Fruit fly (Drosophila melanogaster) Kc167 (cell line): Measurements from ENCODE around the gene Ser12.

Experiments used
- Myc ChIP-seq: fragments of >200 bp; optimal IDR thresholded peaks from 2 replicates; lab custom pipeline; 2017; ENCODE audit warnings: missing external identifiers
- Sin3A ChIP-seq: fragments of >200 bp; optimal IDR thresholded peaks from 2 replicates; lab custom pipeline; 2018; ENCODE audit warnings: missing external identifiers
- h ChIP-seq: fragments of >200 bp; optimal IDR thresholded peaks from 3 replicates; lab custom pipeline; 2018; ENCODE audit warnings: missing external identifiers
- insv ChIP-seq: fragments of >200 bp; optimal IDR thresholded peaks from 3 replicates; lab custom pipeline; 2018; ENCODE audit warnings: missing external identifiers
- psq ChIP-seq: fragments of >200 bp; optimal IDR thresholded peaks from 2 replicates; lab custom pipeline; 2017; ENCODE audit warnings: missing external identifiers

- TF ChIP-seq insv (lab: Kevin White, UChicago) = no peak
- no peak for TF ChIP-seq h
- TF ChIP-seq Sin3A (lab: Kevin White, UChicago) = no peak
- no peak for TF ChIP-seq psq (lab: Kevin White, UChicago)
- TF ChIP-seq Myc = no peak
Observed at dm6 chr2L:2254950-2255349, 3.9 kb upstream of the Ser12 start, which contains the start of gene Send1.
